Worm (Caenorhabditis elegans) whole organism, young adult: Measurements from ENCODE around the gene fbxa-72.

Experiments used
- C06A6.2 ChIP-seq: fragments of 200-800 bp; sonication (Bioruptor generic); conservative IDR thresholded peaks from 2 replicates; pipeline ENCODE4 v1.3.6; 2022; ENCODE audit warnings: missing genetic modification characterization, missing compliant biosample characterization
- F33H1.4 ChIP-seq: fragments of 200-800 bp; sonication (Bioruptor generic); IDR thresholded peaks from 2 replicates; pipeline ENCODE4 v1.3.6; 2022; ENCODE audit warnings: missing genetic modification reagents, missing genetic modification characterization, missing compliant biosample characterization
- F37B4.10 ChIP-seq: fragments of 200-800 bp; sonication (Bioruptor generic); IDR thresholded peaks from 2 replicates; pipeline ENCODE4 v1.3.6; 2022; ENCODE audit warnings: missing genetic modification characterization, missing compliant biosample characterization
- F39B2.1 ChIP-seq: fragments of 200-800 bp; sonication (Bioruptor generic); IDR thresholded peaks from 2 replicates; pipeline ENCODE4 v1.3.6; 2022; ENCODE audit warnings: missing genetic modification reagents, missing genetic modification characterization, missing compliant biosample characterization
- F57C9.4 ChIP-seq: sonication (generic microtip); optimal IDR thresholded peaks from 2 replicates; lab custom pipeline; 2017; ENCODE audit warnings: mild to moderate bottlenecking, missing genetic modification characterization, missing compliant biosample characterization
- K12H6.12 ChIP-seq: fragments of 200-800 bp; sonication (Bioruptor generic); optimal IDR thresholded peaks from 2 replicates; lab custom pipeline; 2018; ENCODE audit warnings: mild to moderate bottlenecking, missing genetic modification characterization, missing compliant biosample characterization
- T26A5.8 ChIP-seq: sonication (generic microtip); optimal IDR thresholded peaks from 2 replicates; lab custom pipeline; 2016; ENCODE audit warnings: missing genetic modification characterization, missing compliant biosample characterization
- Y53G8AR.9 ChIP-seq: fragments of 200-800 bp; sonication (Bioruptor generic); conservative IDR thresholded peaks from 2 replicates; pipeline ENCODE4 v1.3.6; 2022; ENCODE audit warnings: missing genetic modification reagents, missing genetic modification characterization, missing compliant biosample characterization
- Y79H2A.3 ChIP-seq: fragments of 200-800 bp; sonication (Bioruptor generic); conservative IDR thresholded peaks from 2 replicates; pipeline ENCODE4 v1.3.6; 2022; ENCODE audit warnings: missing genetic modification reagents, missing genetic modification characterization, missing compliant biosample characterization
- aptf-2 ChIP-seq: fragments of 200-800 bp; sonication (Bioruptor generic); conservative IDR thresholded peaks from 2 replicates; pipeline ENCODE4 v1.3.6; 2022; ENCODE audit warnings: missing genetic modification reagents, missing genetic modification characterization, missing compliant biosample characterization
- attf-5 ChIP-seq: fragments of 200-800 bp; sonication (Bioruptor generic); optimal IDR thresholded peaks from 2 replicates; lab custom pipeline; 2018; ENCODE audit warnings: mild to moderate bottlenecking, missing genetic modification characterization, missing compliant biosample characterization
- ccch-3 ChIP-seq: fragments of 200-800 bp; sonication (Bioruptor generic); optimal IDR thresholded peaks from 2 replicates; lab custom pipeline; 2018; ENCODE audit warnings: mild to moderate bottlenecking, missing genetic modification characterization, missing compliant biosample characterization
- ceh-100 ChIP-seq: fragments of 200-800 bp; sonication (Bioruptor generic); IDR thresholded peaks from 2 replicates; pipeline ENCODE4 v1.3.6; 2022; ENCODE audit warnings: missing genetic modification reagents, missing genetic modification characterization, missing compliant biosample characterization
- dpl-1 ChIP-seq: fragments of 150-350 bp; optimal IDR thresholded peaks from 2 replicates; lab custom pipeline; 2014; ENCODE audit warnings: missing biosample characterization, missing genetic modification reagents, missing genetic modification characterization
- efl-1 ChIP-seq: fragments of 150-350 bp; optimal IDR thresholded peaks from 2 replicates; lab custom pipeline; 2014; ENCODE audit warnings: missing biosample characterization, missing genetic modification reagents, missing genetic modification characterization
- egl-18 ChIP-seq: fragments of 200-800 bp; sonication (Bioruptor generic); IDR thresholded peaks from 2 replicates; pipeline ENCODE4 v1.3.6; 2022; ENCODE audit warnings: missing genetic modification reagents, missing genetic modification characterization, missing compliant biosample characterization
- egl-44 ChIP-seq: fragments of 200-800 bp; sonication (Bioruptor generic); IDR thresholded peaks from 2 replicates; pipeline ENCODE4 v1.3.6; 2022; ENCODE audit warnings: missing genetic modification reagents, missing genetic modification characterization, missing compliant biosample characterization
- ets-4 ChIP-seq: fragments of 200-800 bp; sonication (Bioruptor generic); optimal IDR thresholded peaks from 2 replicates; lab custom pipeline; 2018; ENCODE audit warnings: mild to moderate bottlenecking, missing genetic modification characterization, missing compliant biosample characterization
- gei-17 ChIP-seq: fragments of 200-800 bp; sonication (Bioruptor generic); optimal IDR thresholded peaks from 2 replicates; lab custom pipeline; 2018; ENCODE audit warnings: mild to moderate bottlenecking, missing genetic modification characterization, missing compliant biosample characterization
- him-1 ChIP-seq: sonication (generic microtip); optimal IDR thresholded peaks from 2 replicates; lab custom pipeline; 2016; ENCODE audit warnings: missing genotype, missing genetic modification reagents, missing genetic modification characterization, missing compliant biosample characterization
- hmg-20 ChIP-seq: fragments of 200-800 bp; sonication (Bioruptor generic); IDR thresholded peaks from 2 replicates; pipeline ENCODE4 v1.3.6; 2022; ENCODE audit warnings: missing genetic modification reagents, missing genetic modification characterization, missing compliant biosample characterization
- lag-1 ChIP-seq: fragments of 200-800 bp; sonication (Bioruptor generic); IDR thresholded peaks from 2 replicates; pipeline ENCODE4 v1.3.6; 2022; ENCODE audit warnings: missing genetic modification reagents, missing genetic modification characterization, missing compliant biosample characterization
- lin-26 ChIP-seq: fragments of 200-800 bp; sonication (Bioruptor generic); IDR thresholded peaks from 2 replicates; pipeline ENCODE4 v1.3.6; 2022; ENCODE audit warnings: missing genetic modification reagents, missing genetic modification characterization, missing compliant biosample characterization
- lin-40 ChIP-seq: sonication (generic microtip); optimal IDR thresholded peaks from 2 replicates; lab custom pipeline; 2016; ENCODE audit warnings: missing genetic modification characterization, mild to moderate bottlenecking, missing compliant biosample characterization, missing genotype, missing genetic modification reagents
- lin-54 ChIP-seq: fragments of 200-800 bp; sonication (Bioruptor generic); optimal IDR thresholded peaks from 2 replicates; lab custom pipeline; 2018; ENCODE audit warnings: mild to moderate bottlenecking, missing genetic modification characterization, missing compliant biosample characterization
- lsl-1 ChIP-seq: fragments of 200-800 bp; sonication (Bioruptor generic); optimal IDR thresholded peaks from 2 replicates; lab custom pipeline; 2018; ENCODE audit warnings: mild to moderate bottlenecking, missing genetic modification characterization, moderate library complexity, missing compliant biosample characterization
- lsy-27 ChIP-seq: sonication (generic microtip); optimal IDR thresholded peaks from 2 replicates; lab custom pipeline; 2017; ENCODE audit warnings: missing genetic modification characterization, mild to moderate bottlenecking, missing compliant biosample characterization, antibody characterized with exemption, missing genotype, borderline replicate concordance; ENCODE audit not compliant: insufficient read depth
- madf-10 ChIP-seq: sonication (generic microtip); optimal IDR thresholded peaks from 2 replicates; lab custom pipeline; 2016; ENCODE audit warnings: mild to moderate bottlenecking, missing genetic modification characterization, missing compliant biosample characterization
- madf-6 ChIP-seq: fragments of 200-800 bp; sonication (Bioruptor generic); IDR thresholded peaks from 2 replicates; pipeline ENCODE4 v1.3.6; 2022; ENCODE audit warnings: missing genetic modification reagents, missing genetic modification characterization, missing compliant biosample characterization
- mcd-1 ChIP-seq: fragments of 200-800 bp; sonication (Bioruptor generic); IDR thresholded peaks from 2 replicates; pipeline ENCODE4 v1.3.6; 2022; ENCODE audit warnings: missing genetic modification reagents, missing genetic modification characterization, missing compliant biosample characterization
- mxl-1 ChIP-seq: sonication (generic microtip); optimal IDR thresholded peaks from 2 replicates; lab custom pipeline; 2016; ENCODE audit warnings: missing genetic modification characterization, missing compliant biosample characterization
- nfya-1 ChIP-seq: sonication (generic microtip); optimal IDR thresholded peaks from 2 replicates; lab custom pipeline; 2017; ENCODE audit warnings: antibody characterized with exemption, missing compliant biosample characterization, missing genetic modification characterization, borderline replicate concordance; ENCODE audit not compliant: insufficient read depth
- nfyb-1 ChIP-seq: fragments of 200-800 bp; sonication (Bioruptor generic); IDR thresholded peaks from 2 replicates; pipeline ENCODE4 v1.3.6; 2022; ENCODE audit warnings: missing genetic modification reagents, missing genetic modification characterization, missing compliant biosample characterization
- nhr-120 ChIP-seq: fragments of 200-800 bp; sonication (Bioruptor generic); IDR thresholded peaks from 2 replicates; pipeline ENCODE4 v1.3.6; 2022; ENCODE audit warnings: missing genetic modification characterization, missing compliant biosample characterization
- nhr-179 ChIP-seq: sonication (generic microtip); optimal IDR thresholded peaks from 2 replicates; lab custom pipeline; 2016; ENCODE audit warnings: mild to moderate bottlenecking, missing genetic modification characterization, missing compliant biosample characterization
- nhr-27 ChIP-seq: fragments of 200-800 bp; sonication (Bioruptor generic); optimal IDR thresholded peaks from 2 replicates; lab custom pipeline; 2018; ENCODE audit warnings: mild to moderate bottlenecking, missing genetic modification characterization, moderate library complexity, missing compliant biosample characterization
- rcor-1 ChIP-seq: fragments of 200-800 bp; sonication (Bioruptor generic); IDR thresholded peaks from 2 replicates; pipeline ENCODE4 v1.3.6; 2022; ENCODE audit warnings: missing genetic modification reagents, missing genetic modification characterization, missing compliant biosample characterization
- rpc-1 ChIP-seq, 2 experiments: fragments of 150-350 bp in 1 of 2; sonication (generic microtip) in 1 of 2; optimal IDR thresholded peaks; 2 replicates each; lab custom pipeline; 2014 to 2018; ENCODE audit warnings: missing biosample characterization in 1 of 2, missing genetic modification characterization in 1 of 2, missing genetic modification reagents in 1 of 2, missing genotype in 1 of 2
- snpc-1.1 ChIP-seq: sonication (generic microtip); optimal IDR thresholded peaks from 2 replicates; lab custom pipeline; 2017; ENCODE audit warnings: missing genetic modification characterization, mild to moderate bottlenecking, missing compliant biosample characterization, antibody characterized with exemption, moderate library complexity, missing genotype, missing genetic modification reagents; ENCODE audit not compliant: insufficient read depth
- sptf-2 ChIP-seq: fragments of 200-800 bp; sonication (Bioruptor generic); optimal IDR thresholded peaks from 2 replicates; lab custom pipeline; 2018; ENCODE audit warnings: mild to moderate bottlenecking, missing genetic modification characterization, missing compliant biosample characterization
- tlf-1 ChIP-seq: fragments of 200-800 bp; sonication (Bioruptor generic); optimal IDR thresholded peaks from 2 replicates; lab custom pipeline; 2018; ENCODE audit warnings: mild to moderate bottlenecking, missing genetic modification characterization, missing compliant biosample characterization
- ztf-22 ChIP-seq: fragments of 200-800 bp; sonication (Bioruptor generic); optimal IDR thresholded peaks from 2 replicates; lab custom pipeline; 2018; ENCODE audit warnings: mild to moderate bottlenecking, missing genetic modification characterization, moderate library complexity, missing compliant biosample characterization
- ztf-28 ChIP-seq: fragments of 200-800 bp; sonication (Bioruptor generic); IDR thresholded peaks from 2 replicates; pipeline ENCODE4 v1.3.6; 2022; ENCODE audit warnings: missing genetic modification reagents, missing genetic modification characterization, missing compliant biosample characterization

Gene fbxa-72

ce11 chrV:725807-726572 is 49.4 kb upstream of the fbxa-72 start (continued):
- TF ChIP-seq Y53G8AR.9 (GFP tag; lab: Robert Waterston, UW) (peak; percentile 64), ztf-22 (GFP tag; lab: Kevin White, UChicago) (no peak), gei-17 (no peak), nfya-1 (tag; lab: Kevin White, UChicago) (no peak), nhr-120 (peak; percentile 70; the same call in 1 of the 2 replicates), nfyb-1 (GFP tag; lab: Robert Waterston, UW) (no peak; the same call in none of the 2 replicates), C06A6.2 (GFP tag; lab: Robert Waterston, UW) (no peak), Y79H2A.3 (no peak), lin-54 (GFP tag; lab: Kevin White, UChicago) (no peak), mxl-1 (tag; lab: Kevin White, UChicago) (no peak), lin-26 (GFP tag; lab: Robert Waterston, UW) (no peak; the same call in 1 of the 2 replicates)

ce11 chrV:724946-725806 is 48.6 kb upstream of the fbxa-72 start:
- TF ChIP-seq lsy-27 (tag; lab: Kevin White, UChicago) (no peak), hmg-20 (GFP tag; lab: Robert Waterston, UW) (no peak), lin-40 (tag; lab: Kevin White, UChicago) (no peak), madf-6 (GFP tag; lab: Robert Waterston, UW) (no peak), F33H1.4 (GFP tag; lab: Robert Waterston, UW) (no peak), snpc-1.1 (no peak), mcd-1 (no peak), T26A5.8 (no peak), him-1 (tag; lab: Kevin White, UChicago) (no peak), egl-44 (GFP tag; lab: Robert Waterston, UW) (peak; percentile 25), tlf-1 (GFP tag; lab: Kevin White, UChicago) (peak; percentile 9), nhr-27 (tag; lab: Kevin White, UChicago) (no peak), ccch-3 (GFP tag; lab: Kevin White, UChicago) (no peak), K12H6.12 (no peak), F39B2.1 (GFP tag; lab: Robert Waterston, UW) (no peak), lin-54 (GFP tag; lab: Kevin White, UChicago) (no peak), ets-4 (GFP tag; lab: Kevin White, UChicago) (no peak), F37B4.10 (no peak), ztf-28 (no peak), madf-10 (tag; lab: Kevin White, UChicago) (no peak), lin-26 (GFP tag; lab: Robert Waterston, UW) (peak; percentile 75; the same call in 1 of the 2 replicates), nhr-179 (tag; lab: Kevin White, UChicago) (no peak), ceh-100 (GFP tag; lab: Robert Waterston, UW) (no peak), attf-5 (GFP tag; lab: Kevin White, UChicago) (no peak), efl-1 (GFP tag; lab: Kevin White, UChicago) (no peak), dpl-1 (no peak), egl-18 (no peak), rpc-1 (optimal IDR thresholded peaks at IDR 0.05; lab: Kevin White, UChicago) (no peak), rpc-1 (tag; optimal IDR thresholded peaks at IDR 0.05; lab: Kevin White, UChicago) (no peak), sptf-2 (GFP tag; lab: Kevin White, UChicago) (no peak), aptf-2 (no peak), F57C9.4 (tag; lab: Kevin White, UChicago) (no peak), Y53G8AR.9 (GFP tag; lab: Robert Waterston, UW) (peak; percentile 10), rcor-1 (no peak), lag-1 (no peak), lsl-1 (GFP tag; lab: Kevin White, UChicago) (no peak)
